Worm (Caenorhabditis elegans): ENCODE results near the gene F48A11.4.

F48A11.4 gene

DNA sequence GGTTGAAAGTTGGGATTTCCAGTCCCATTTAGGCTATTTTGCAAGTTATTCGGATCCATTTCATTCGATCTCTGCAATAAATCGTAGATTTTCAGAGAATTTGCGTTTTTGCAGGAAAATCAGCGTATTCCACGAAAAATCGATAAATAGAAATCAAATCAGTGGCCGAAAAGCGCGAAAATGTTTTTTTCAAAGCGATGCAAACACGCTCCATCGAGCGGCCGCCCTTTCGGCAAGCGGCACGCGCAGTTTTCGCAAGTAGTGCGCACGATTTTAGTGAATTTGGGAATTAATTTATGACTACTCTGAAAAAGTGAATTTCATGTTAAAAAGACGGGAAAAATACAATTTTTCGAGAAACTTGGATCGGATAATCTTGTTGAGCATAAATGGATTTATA, 38.7 kb upstream of the F48A11.4 start (continued):
- TF ChIP-seq vab-15 (tag; optimal IDR thresholded peaks at IDR 0.05): peak; percentile 93
- peak; percentile 92 for TF ChIP-seq fos-1 (tag; optimal IDR thresholded peaks at IDR 0.05)
- TF ChIP-seq efl-3 (GFP tag; optimal IDR thresholded peaks at IDR 0.05): peak; percentile 79
- peak; percentile 86 for TF ChIP-seq sup-37 (GFP tag; optimal IDR thresholded peaks at IDR 0.05)
- peak; percentile 86 for TF ChIP-seq egl-13 (tag; optimal IDR thresholded peaks at IDR 0.05)
- TF ChIP-seq elt-3 (tag; optimal IDR thresholded peaks at IDR 0.05): peak in 5 of 6 experiments; percentile 39 to 94 (median 62)
- peak; percentile 90 for TF ChIP-seq ceh-88 (GFP tag; IDR thresholded peaks at IDR 0.05)
- TF ChIP-seq alr-1 (tag; optimal IDR thresholded peaks at IDR 0.05; ENCODE audit: borderline replicate concordance): no peak
- peak; percentile 93 for TF ChIP-seq skn-1 (tag; optimal IDR thresholded peaks at IDR 0.05)
- TF ChIP-seq dsc-1 (tag; optimal IDR thresholded peaks at IDR 0.05): peak; percentile 96
- peak; percentile 97 for TF ChIP-seq unc-86 (tag; optimal IDR thresholded peaks at IDR 0.05)
- peak; percentile 95 to 97 for TF ChIP-seq efl-1 (optimal IDR thresholded peaks at IDR 0.05)
- TF ChIP-seq efl-1 (GFP tag; optimal IDR thresholded peaks at IDR 0.05 in 1 of 2): peak; percentile 88 to 99
- peak; percentile 97 for TF ChIP-seq nhr-85 (tag)
- TF ChIP-seq nhr-71 (tag; optimal IDR thresholded peaks at IDR 0.05): peak; percentile 98
- TF ChIP-seq nhr-84 (tag; optimal IDR thresholded peaks at IDR 0.05): no peak
- peak; percentile 98 for TF ChIP-seq nhr-47 (tag; optimal IDR thresholded peaks at IDR 0.05)
- peak; percentile 95 to 98 (median 96) for TF ChIP-seq ceh-82 (tag; optimal IDR thresholded peaks at IDR 0.05)
- TF ChIP-seq xbp-1 (tag; optimal IDR thresholded peaks at IDR 0.05): peak; percentile 96
- peak; percentile 95 to 96 for TF ChIP-seq lsy-2 (tag; optimal IDR thresholded peaks at IDR 0.05)
- peak; percentile 65; the same call in 1 of the 2 replicates for TF ChIP-seq unc-98 (GFP tag; IDR thresholded peaks at IDR 0.05)
- TF ChIP-seq aly-2 (tag; optimal IDR thresholded peaks at IDR 0.05): peak; percentile 69
- TF ChIP-seq C34B4.2 (tag; optimal IDR thresholded peaks at IDR 0.05): peak; percentile 64
- TF ChIP-seq grh-1 (GFP tag; IDR thresholded peaks at IDR 0.05): peak; percentile 92
- peak; percentile 93 for TF ChIP-seq hpl-2 (GFP tag; optimal IDR thresholded peaks at IDR 0.05)
- TF ChIP-seq nhr-90 (tag; optimal IDR thresholded peaks at IDR 0.05; ENCODE audit: poor library complexity): peak; percentile 98
- TF ChIP-seq ces-1 (GFP tag; optimal IDR thresholded peaks at IDR 0.05): peak; percentile 93
- peak; percentile 58 for TF ChIP-seq nhr-76 (tag; optimal IDR thresholded peaks at IDR 0.05)
- TF ChIP-seq elt-2 (tag; optimal IDR thresholded peaks at IDR 0.05): peak; percentile 79
- TF ChIP-seq jun-1 (tag; optimal IDR thresholded peaks at IDR 0.05): peak; percentile 90
- peak; percentile 60 to 69 for TF ChIP-seq egl-27 (tag; optimal IDR thresholded peaks at IDR 0.05)
- TF ChIP-seq ets-5 (GFP tag; IDR thresholded peaks at IDR 0.05): no peak
- peak; percentile 97 for TF ChIP-seq tbx-2 (tag; optimal IDR thresholded peaks at IDR 0.05)
- TF ChIP-seq pax-3 (tag; optimal IDR thresholded peaks at IDR 0.05): peak; percentile 91
- TF ChIP-seq irx-1 (tag; optimal IDR thresholded peaks at IDR 0.05): peak; percentile 94
- TF ChIP-seq mef-2 (tag; optimal IDR thresholded peaks at IDR 0.05): peak; percentile 75
- no peak for TF ChIP-seq hlh-17 (GFP tag; optimal IDR thresholded peaks at IDR 0.05; ENCODE audit: borderline replicate concordance)
- peak; percentile 96 for TF ChIP-seq lin-14 (GFP tag; optimal IDR thresholded peaks at IDR 0.05)
- peak; percentile 97 for TF ChIP-seq mep-1 (tag; optimal IDR thresholded peaks at IDR 0.05)
- peak; percentile 91 for TF ChIP-seq lir-3 (tag; optimal IDR thresholded peaks at IDR 0.05; ENCODE audit: poor library complexity)

DNA sequence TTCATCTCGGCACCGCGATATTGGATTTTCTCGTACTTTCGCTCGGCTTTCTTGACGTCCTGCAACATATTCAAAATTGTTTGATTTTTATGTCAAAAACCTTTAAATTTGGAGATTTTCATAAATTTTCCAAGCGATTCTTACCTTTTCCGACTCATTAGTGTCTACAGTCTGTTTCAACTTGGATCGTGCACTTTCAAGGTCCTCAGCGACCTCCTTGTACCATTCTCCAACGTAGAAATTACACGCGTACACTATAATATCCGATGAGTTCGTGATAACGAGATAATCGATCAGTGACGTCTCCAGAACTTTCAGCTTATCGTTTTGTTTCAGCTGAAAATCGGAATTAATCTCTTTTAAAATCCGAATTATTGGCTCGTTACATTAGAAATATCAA, 31.3 kb upstream of the F48A11.4 start:
- TF ChIP-seq blmp-1 (tag; optimal IDR thresholded peaks at IDR 0.05) (no peak), lir-3 (tag; optimal IDR thresholded peaks at IDR 0.05; ENCODE audit: poor library complexity) (no peak), ces-1 (GFP tag; optimal IDR thresholded peaks at IDR 0.05) (no peak), mef-2 (tag; optimal IDR thresholded peaks at IDR 0.05) (no peak), unc-98 (GFP tag; IDR thresholded peaks at IDR 0.05) (no peak), C34B4.2 (tag; optimal IDR thresholded peaks at IDR 0.05) (no peak), ceh-90 (tag; optimal IDR thresholded peaks at IDR 0.05) (no peak), isw-1 (GFP tag; IDR thresholded peaks at IDR 0.05) (no peak), snu-23 (GFP tag; optimal IDR thresholded peaks at IDR 0.05) (no peak), hlh-17 (GFP tag; optimal IDR thresholded peaks at IDR 0.05; ENCODE audit: borderline replicate concordance) (no peak), sox-4 (tag; optimal IDR thresholded peaks at IDR 0.05) (no peak), ztf-4 (tag; optimal IDR thresholded peaks at IDR 0.05) (no peak), mep-1 (tag; optimal IDR thresholded peaks at IDR 0.05) (no peak), egl-13 (tag; optimal IDR thresholded peaks at IDR 0.05) (no peak), fkh-10 (GFP tag; optimal IDR thresholded peaks at IDR 0.05) (no peak), irx-1 (tag; optimal IDR thresholded peaks at IDR 0.05) (no peak), nhr-85 (tag) (no peak), nhr-11 (tag; optimal IDR thresholded peaks at IDR 0.05) (no peak), nhr-19 (GFP tag; conservative IDR thresholded peaks at IDR 0.05) (no peak)
